Fruit fly (Drosophila melanogaster) whole organism, embryonic: ENCODE measurements around the gene galla-2.

Source experiments
- Blimp-1 ChIP-seq: fragments of 200-800 bp; sonication (Bioruptor generic); optimal IDR thresholded peaks from 3 replicates; lab custom pipeline; 2018; ENCODE audit warnings: missing biosample characterization, missing genetic modification characterization, mild to moderate bottlenecking, moderate library complexity, missing genetic modification reagents
- CG10959 ChIP-seq: fragments of 200-800 bp; sonication (Bioruptor generic); IDR thresholded peaks from 2 replicates; pipeline ENCODE4 v1.3.6; 2022; ENCODE audit warnings: missing biosample characterization, missing genetic modification characterization
- CG10979 ChIP-seq: fragments of 200-800 bp; sonication (Bioruptor generic); optimal IDR thresholded peaks from 2 replicates; lab custom pipeline; 2018; ENCODE audit warnings: missing biosample characterization, mild to moderate bottlenecking, missing genetic modification characterization, moderate library complexity
- CG11504 ChIP-seq: fragments of 200-800 bp; sonication (Bioruptor generic); optimal IDR thresholded peaks from 3 replicates; lab custom pipeline; 2019; ENCODE audit warnings: missing biosample characterization, mild to moderate bottlenecking, missing genetic modification characterization, moderate library complexity
- CG13775 ChIP-seq: fragments of 200-800 bp; sonication (Bioruptor generic); optimal IDR thresholded peaks from 3 replicates; lab custom pipeline; 2017; ENCODE audit warnings: missing biosample characterization, mild to moderate bottlenecking, missing genetic modification characterization
- CG13894 ChIP-seq: fragments of 200-800 bp; sonication (Bioruptor generic); optimal IDR thresholded peaks from 3 replicates; lab custom pipeline; 2018; ENCODE audit warnings: missing biosample characterization, mild to moderate bottlenecking, missing genetic modification characterization, moderate library complexity
- CG15696 ChIP-seq: fragments of 200-800 bp; sonication (Bioruptor generic); optimal IDR thresholded peaks from 2 replicates; lab custom pipeline; 2019; ENCODE audit warnings: missing biosample characterization, mild to moderate bottlenecking, missing genetic modification characterization, moderate library complexity
- CG16815 ChIP-seq: fragments of 200-800 bp; sonication (Bioruptor generic); optimal IDR thresholded peaks from 3 replicates; lab custom pipeline; 2017; ENCODE audit warnings: missing biosample characterization, mild to moderate bottlenecking, missing genetic modification characterization
- CG17385 ChIP-seq: fragments of 200-800 bp; sonication (Bioruptor generic); optimal IDR thresholded peaks from 3 replicates; lab custom pipeline; 2018; ENCODE audit warnings: missing biosample characterization, mild to moderate bottlenecking, missing genetic modification characterization
- CG2120 ChIP-seq: fragments of 200-800 bp; sonication (Bioruptor generic); optimal IDR thresholded peaks from 3 replicates; lab custom pipeline; 2016; ENCODE audit warnings: missing biosample characterization, missing genetic modification characterization
- CG2202 ChIP-seq: fragments of 200-800 bp; sonication (Bioruptor generic); optimal IDR thresholded peaks from 2 replicates; lab custom pipeline; 2018; ENCODE audit warnings: missing biosample characterization, mild to moderate bottlenecking, missing genetic modification characterization
- CG3163 ChIP-seq: fragments of 200-800 bp; sonication (Bioruptor generic); optimal IDR thresholded peaks from 3 replicates; lab custom pipeline; 2016; ENCODE audit warnings: missing biosample characterization, missing genetic modification characterization
- CG4854 ChIP-seq: fragments of 200-800 bp; sonication (Bioruptor generic); optimal IDR thresholded peaks from 2 replicates; lab custom pipeline; 2016; ENCODE audit warnings: missing biosample characterization, missing genetic modification characterization, inconsistent platforms
- CG6254 ChIP-seq: fragments of 200-800 bp; sonication (Bioruptor generic); optimal IDR thresholded peaks from 3 replicates; lab custom pipeline; 2017; ENCODE audit warnings: mild to moderate bottlenecking, missing biosample characterization, missing genetic modification reagents, missing genetic modification characterization
- CG6791 ChIP-seq: fragments of 200-800 bp; sonication (Bioruptor generic); IDR thresholded peaks from 3 replicates; pipeline ENCODE4 v1.3.6; 2022; ENCODE audit warnings: missing biosample characterization, missing genetic modification characterization; ENCODE audit not compliant: partially characterized antibody
- CG8089 ChIP-seq: fragments of 200-800 bp; sonication (Bioruptor generic); optimal IDR thresholded peaks from 3 replicates; lab custom pipeline; 2016; ENCODE audit warnings: missing biosample characterization, missing genetic modification characterization
- CG9727 ChIP-seq: fragments of 200-800 bp; sonication (Bioruptor generic); optimal IDR thresholded peaks from 3 replicates; lab custom pipeline; 2017; ENCODE audit warnings: missing biosample characterization, mild to moderate bottlenecking, missing genetic modification characterization
- CHES-1-like ChIP-seq: fragments of 200-800 bp; sonication (Bioruptor generic); optimal IDR thresholded peaks from 2 replicates; lab custom pipeline; 2016; ENCODE audit warnings: missing biosample characterization, missing genetic modification characterization
- Chrac-16 ChIP-seq: fragments of 200-800 bp; sonication (Bioruptor generic); optimal IDR thresholded peaks from 3 replicates; lab custom pipeline; 2016; ENCODE audit warnings: missing biosample characterization, missing genetic modification characterization
- D19A ChIP-seq: fragments of 200-800 bp; optimal IDR thresholded peaks from 3 replicates; lab custom pipeline; 2019; ENCODE audit warnings: missing biosample characterization, mild to moderate bottlenecking, missing genetic modification characterization, moderate library complexity
- Dref ChIP-seq: fragments of 200-800 bp; sonication (Bioruptor generic); IDR thresholded peaks from 2 replicates; pipeline ENCODE4 v1.3.6; 2022; ENCODE audit warnings: missing biosample characterization, missing genetic modification characterization
- Elba2 ChIP-seq: fragments of 200-800 bp; sonication (Bioruptor generic); optimal IDR thresholded peaks from 3 replicates; lab custom pipeline; 2016; ENCODE audit warnings: missing biosample characterization, missing genetic modification characterization
- Gsc ChIP-seq: fragments of 200-800 bp; sonication (Bioruptor generic); IDR thresholded peaks from 2 replicates; pipeline ENCODE4 v1.3.6; 2022; ENCODE audit warnings: missing biosample characterization, missing genetic modification characterization
- HLHmδ ChIP-seq: fragments of 200-800 bp; sonication (Bioruptor generic); optimal IDR thresholded peaks from 2 replicates; lab custom pipeline; 2018; ENCODE audit warnings: missing biosample characterization, mild to moderate bottlenecking, missing genetic modification characterization, moderate library complexity
- Hr78 ChIP-seq, 2 experiments: fragments of 200-800 bp in 1 of 2; fragments of >200 bp in 1 of 2; sonication (Bioruptor generic) in 1 of 2; optimal IDR thresholded peaks; 2 replicates each; lab custom pipeline; 2017 to 2019; ENCODE audit warnings: missing biosample characterization in 2 of 2, missing genetic modification characterization in 2 of 2, mild to moderate bottlenecking in 1 of 2, moderate library complexity in 1 of 2
- Hsf ChIP-seq: fragments of 200-800 bp; sonication (Bioruptor generic); optimal IDR thresholded peaks from 3 replicates; lab custom pipeline; 2016; ENCODE audit warnings: missing biosample characterization, missing genetic modification characterization
- NFAT ChIP-seq: fragments of 200-800 bp; sonication (Bioruptor generic); IDR thresholded peaks from 2 replicates; pipeline ENCODE4 v1.3.6; 2022; ENCODE audit warnings: missing biosample characterization, missing genetic modification characterization
- Neu2 ChIP-seq: fragments of 200-800 bp; sonication (Bioruptor generic); optimal IDR thresholded peaks from 3 replicates; lab custom pipeline; 2016; ENCODE audit warnings: missing biosample characterization, missing genetic modification characterization, borderline replicate concordance
- Opbp ChIP-seq: fragments of 200-800 bp; sonication (Bioruptor generic); IDR thresholded peaks from 3 replicates; pipeline ENCODE4 v1.3.6; 2022; ENCODE audit warnings: missing biosample characterization, missing genetic modification characterization; ENCODE audit not compliant: partially characterized antibody
- Usf ChIP-seq: fragments of 200-800 bp; sonication (Bioruptor generic); optimal IDR thresholded peaks from 2 replicates; lab custom pipeline; 2017; ENCODE audit warnings: missing genotype, missing biosample characterization, missing genetic modification characterization
- ara ChIP-seq: fragments of 200-800 bp; sonication (Bioruptor generic); IDR thresholded peaks from 2 replicates; pipeline ENCODE4 v1.3.6; 2022; ENCODE audit warnings: missing biosample characterization, missing genetic modification characterization
- bsh ChIP-seq, 2 experiments: fragments of 200-800 bp; sonication (Bioruptor generic); optimal IDR thresholded peaks; 2 replicates each; lab custom pipeline; 2017 to 2018; ENCODE audit warnings: mild to moderate bottlenecking in 2 of 2, missing biosample characterization in 2 of 2, missing genetic modification characterization in 2 of 2, moderate library complexity in 1 of 2
- cato ChIP-seq: fragments of 200-800 bp; sonication (Bioruptor generic); optimal IDR thresholded peaks from 2 replicates; lab custom pipeline; 2016; ENCODE audit warnings: missing biosample characterization, missing genetic modification characterization, borderline replicate concordance
- chn ChIP-seq: fragments of 200-800 bp; sonication (Bioruptor generic); optimal IDR thresholded peaks from 2 replicates; lab custom pipeline; 2016; ENCODE audit warnings: missing biosample characterization, missing genetic modification characterization
- dm ChIP-seq: fragments of 200-800 bp; sonication (Bioruptor generic); optimal IDR thresholded peaks from 3 replicates; lab custom pipeline; 2016; ENCODE audit warnings: missing biosample characterization, missing genetic modification characterization
- fd96Cb ChIP-seq: fragments of 200-800 bp; sonication (Bioruptor generic); optimal IDR thresholded peaks from 2 replicates; lab custom pipeline; 2018; ENCODE audit warnings: missing biosample characterization, mild to moderate bottlenecking, missing genetic modification characterization, moderate library complexity
- gem ChIP-seq: fragments of 200-800 bp; sonication (Bioruptor generic); optimal IDR thresholded peaks from 2 replicates; lab custom pipeline; 2019; ENCODE audit warnings: missing biosample characterization, mild to moderate bottlenecking, missing genetic modification characterization, moderate library complexity
- hbn ChIP-seq: fragments of 200-800 bp; sonication (Bioruptor generic); IDR thresholded peaks from 2 replicates; pipeline ENCODE4 v1.3.6; 2022; ENCODE audit warnings: missing biosample characterization, missing genetic modification characterization; ENCODE audit not compliant: partially characterized antibody
- lola ChIP-seq, 3 experiments: fragments of >200 bp in 2 of 3; fragments of 200-800 bp in 1 of 3; sonication (Bioruptor generic) in 1 of 3; optimal IDR thresholded peaks; 2 replicates each; lab custom pipeline; 2017 to 2019; ENCODE audit warnings: missing biosample characterization in 3 of 3, missing genetic modification characterization in 3 of 3, mild to moderate bottlenecking in 1 of 3, moderate library complexity in 1 of 3
- pnt ChIP-seq: fragments of 200-800 bp; sonication (Bioruptor generic); optimal IDR thresholded peaks from 3 replicates; lab custom pipeline; 2016; ENCODE audit warnings: missing biosample characterization, missing genetic modification characterization
- prd ChIP-seq, 3 experiments: fragments of >200 bp in 2 of 3; fragments of 200-800 bp in 1 of 3; sonication (Bioruptor generic) in 1 of 3; optimal IDR thresholded peaks in 2 of 3; IDR thresholded peaks in 1 of 3; 2 replicates in 2 of 3; 3 replicates in 1 of 3; pipeline versions ENCODE4 v1.3.6 to Lab custom; 2017 to 2022; ENCODE audit warnings: missing biosample characterization in 1 of 3, missing genetic modification characterization in 1 of 3
- ranshi ChIP-seq: fragments of 200-800 bp; sonication (Bioruptor generic); IDR thresholded peaks from 2 replicates; pipeline ENCODE4 v1.3.6; 2022; ENCODE audit warnings: missing biosample characterization, missing genetic modification characterization
- sens ChIP-seq: fragments of 200-800 bp; sonication (Bioruptor generic); peaks from one replicate; lab custom pipeline; 2016; ENCODE audit warnings: missing biosample characterization, missing genetic modification characterization
- tin ChIP-seq: fragments of 200-800 bp; sonication (Bioruptor generic); optimal IDR thresholded peaks from 3 replicates; lab custom pipeline; 2016; ENCODE audit warnings: missing biosample characterization, missing genetic modification characterization
- tll ChIP-seq, 2 experiments: fragments of 200-800 bp in 1 of 2; fragments of >200 bp in 1 of 2; sonication (Bioruptor generic) in 1 of 2; optimal IDR thresholded peaks; 2 replicates each; lab custom pipeline; 2017 to 2019; ENCODE audit warnings: missing biosample characterization in 2 of 2, missing genetic modification characterization in 2 of 2, mild to moderate bottlenecking in 1 of 2, moderate library complexity in 1 of 2
- toy ChIP-seq: fragments of 200-800 bp; sonication (Bioruptor generic); IDR thresholded peaks from 2 replicates; pipeline ENCODE4 v1.3.6; 2022; ENCODE audit warnings: missing biosample characterization, missing genetic modification characterization
- wdn ChIP-seq: fragments of 200-800 bp; sonication (Bioruptor generic); IDR thresholded peaks from 2 replicates; pipeline ENCODE4 v1.3.6; 2022; ENCODE audit warnings: missing biosample characterization, missing genetic modification characterization

The galla-2 gene

DNA sequence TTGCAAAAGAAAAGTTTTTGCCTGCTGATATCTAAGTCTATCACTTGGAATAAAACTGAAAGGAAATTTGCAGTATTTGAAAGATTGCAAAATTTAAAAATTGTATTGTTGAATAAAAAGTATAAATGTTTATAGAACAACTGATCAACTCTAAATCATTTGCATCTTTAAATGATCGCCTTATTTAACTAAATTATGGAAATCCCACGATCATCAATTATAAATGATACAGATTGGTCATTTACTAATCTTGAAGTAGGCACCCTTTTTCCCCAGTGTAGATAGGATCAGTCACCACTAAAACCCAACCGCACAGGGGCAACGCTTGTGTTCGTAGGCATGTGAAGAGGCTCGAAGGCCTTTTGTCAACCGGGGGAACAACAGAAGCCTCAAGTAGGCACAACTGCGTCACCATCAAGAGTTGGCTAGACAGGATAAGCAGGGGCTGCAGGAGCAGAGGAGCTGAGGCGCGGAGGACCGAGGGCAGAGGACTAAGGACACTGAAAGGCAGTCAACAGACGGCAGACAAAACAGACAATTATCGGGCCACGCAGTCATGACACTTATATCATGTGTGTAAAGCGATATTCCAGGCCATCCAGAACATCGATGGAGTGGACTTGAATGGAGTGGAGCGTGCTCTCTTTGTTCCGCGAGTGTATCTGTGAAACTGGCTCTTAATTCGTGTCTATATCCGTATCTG, 34.7 kb upstream of the galla-2 start (continued):
- TF ChIP-seq CG11504 (tag; lab: Kevin White, UChicago) (peak; percentile 33), CG17385 (no peak), Chrac-16 (GFP tag; lab: Kevin White, UChicago) (peak; percentile 37), Opbp (no peak), CG10979 (tag; lab: Kevin White, UChicago) (peak; percentile 75), Dref (GFP tag; lab: Robert Waterston, UW) (no peak), hbn (no peak), CG6791 (GFP tag; lab: Robert Waterston, UW) (peak; percentile 29; the same call in 1 of the 3 replicates), Neu2 (GFP tag; lab: Kevin White, UChicago) (peak; percentile 35), gem (peak; percentile 72), CG8089 (GFP tag; lab: Kevin White, UChicago) (no peak), fd96Cb (peak; percentile 42), ranshi (GFP tag; lab: Robert Waterston, UW) (0 out of 2 replicates have a peak, but pooled peaks have one; percentile 4), CG2202 (tag; lab: Kevin White, UChicago) (peak; percentile 24), prd (optimal IDR thresholded peaks at IDR 0.05; lab: Kevin White, UChicago) (no peak), prd (GFP tag; IDR thresholded peaks at IDR 0.05; lab: Robert Waterston, UW) (peak; percentile 62; the same call in 1 of the 3 replicates), tin (peak; percentile 25), CHES-1-like (GFP tag; lab: Kevin White, UChicago) (no peak), tll (GFP tag; optimal IDR thresholded peaks at IDR 0.05; lab: Kevin White, UChicago) (no peak), Hr78 (GFP tag; optimal IDR thresholded peaks at IDR 0.05; lab: Kevin White, UChicago) (no peak), Elba2 (GFP tag; lab: Kevin White, UChicago) (peak; percentile 13), lola (GFP tag; optimal IDR thresholded peaks at IDR 0.05; lab: Kevin White, UChicago) (peak in 1 of 3 experiments; percentile 84), CG10959 (GFP tag; lab: Robert Waterston, UW) (peak; percentile 71), HLHmδ (GFP tag; lab: Kevin White, UChicago) (no peak), toy (GFP tag; lab: Robert Waterston, UW) (no peak), CG13775 (GFP tag; lab: Kevin White, UChicago) (peak; percentile 72), bsh (GFP tag; optimal IDR thresholded peaks at IDR 0.05; lab: Kevin White, UChicago) (peak in 1 of 2 experiments; percentile 23), wdn (GFP tag; lab: Robert Waterston, UW) (no peak), CG6254 (GFP tag; lab: Kevin White, UChicago) (no peak), cato (peak; percentile 2), pnt (GFP tag; lab: Kevin White, UChicago) (peak; percentile 5), CG16815 (GFP tag; lab: Kevin White, UChicago) (peak; percentile 61), ara (GFP tag; lab: Robert Waterston, UW) (peak; percentile 41; the same call in 1 of the 2 replicates), chn (peak; percentile 41), NFAT (GFP tag; lab: Robert Waterston, UW) (0 out of 2 replicates have a peak, but pooled peaks have one; percentile 20), sens (GFP tag; lab: Kevin White, UChicago) (peak; percentile 86), CG13894 (peak; percentile 19), CG3163 (GFP tag; lab: Kevin White, UChicago) (peak; percentile 3), Blimp-1 (GFP tag; lab: Kevin White, UChicago) (peak; percentile 26), CG15696 (tag; lab: Kevin White, UChicago) (peak; percentile 90), Gsc (GFP tag; lab: Robert Waterston, UW) (no peak), CG4854 (GFP tag; lab: Kevin White, UChicago) (no peak), D19A (tag; lab: Kevin White, UChicago) (peak; percentile 37), CG2120 (GFP tag; lab: Kevin White, UChicago) (no peak), Usf (GFP tag; lab: Kevin White, UChicago) (peak; percentile 43), dm (GFP tag; lab: Kevin White, UChicago) (no peak), CG9727 (peak; percentile 86), Hsf (GFP tag; lab: Kevin White, UChicago) (no peak)
